Worm (Caenorhabditis elegans): ENCODE measurements around the gene E04F6.4.

DNA sequence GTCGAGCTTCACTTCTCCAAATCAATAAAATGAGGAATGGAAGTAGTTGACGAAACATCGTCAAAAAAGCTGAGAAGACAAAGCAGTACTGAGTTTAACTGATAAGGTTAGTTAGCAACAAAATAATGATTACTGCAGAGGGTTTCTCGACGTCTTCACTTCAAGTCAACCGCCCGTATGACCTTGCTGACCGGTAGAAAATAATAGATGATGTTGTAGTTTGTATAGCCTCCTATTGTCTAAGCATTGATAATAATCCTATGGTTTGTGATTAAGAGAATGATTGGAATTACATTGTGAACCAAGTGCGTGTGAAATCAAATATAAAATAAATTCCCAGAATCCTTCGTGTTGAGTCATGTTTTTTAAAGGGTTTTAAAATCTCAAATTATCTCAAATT lies 10.1 kb downstream of the E04F6.4 start, which contains the start of gene E04F6.6:
- TF ChIP-seq ceh-28 (tag; optimal IDR thresholded peaks at IDR 0.05) (no peak), nhr-28 (tag; optimal IDR thresholded peaks at IDR 0.05) (no peak)

Measured in whole organism, L3 larva.